Worm (Caenorhabditis elegans) whole organism, early embryonic: ENCODE data around the gene K02D10.8.

Experiments used
- B0310.2 ChIP-seq: sonication (generic microtip); optimal IDR thresholded peaks from 2 replicates; lab custom pipeline; 2016; ENCODE audit warnings: mild to moderate bottlenecking, missing genetic modification characterization, missing compliant biosample characterization
- aly-1 ChIP-seq: sonication (generic microtip); optimal IDR thresholded peaks from 2 replicates; lab custom pipeline; 2016; ENCODE audit warnings: missing genetic modification characterization, missing compliant biosample characterization
- ama-1 ChIP-seq: fragments of 150-350 bp; optimal IDR thresholded peaks from 2 replicates; lab custom pipeline; 2014
- ets-7 ChIP-seq: sonication (generic microtip); optimal IDR thresholded peaks from 2 replicates; lab custom pipeline; 2016; ENCODE audit warnings: missing genotype, missing genetic modification characterization, missing compliant biosample characterization
- flt-1 ChIP-seq: fragments of 200-800 bp; sonication (Bioruptor generic); IDR thresholded peaks from 2 replicates; pipeline ENCODE4 v1.3.6; 2022; ENCODE audit warnings: missing genetic modification characterization, missing compliant biosample characterization
- tbx-37 ChIP-seq: fragments of 200-800 bp; sonication (Bioruptor generic); conservative IDR thresholded peaks from 2 replicates; pipeline ENCODE4 v1.3.6; 2022; ENCODE audit warnings: missing genetic modification reagents, missing genetic modification characterization, missing compliant biosample characterization

ce11 chrIII:8788690-8789089 is 2.5 kb downstream of the K02D10.8 start:
- no peak for TF ChIP-seq B0310.2 (tag; lab: Kevin White, UChicago)
- no peak for TF ChIP-seq aly-1 (tag; lab: Kevin White, UChicago)
- TF ChIP-seq flt-1: no peak
- no peak for TF ChIP-seq ama-1 (lab: Kevin White, UChicago)
- TF ChIP-seq ets-7 (tag; lab: Kevin White, UChicago): no peak
- TF ChIP-seq tbx-37 (GFP tag; lab: Robert Waterston, UW): no peak
